Fruit fly (Drosophila melanogaster) whole organism, embryonic: ENCODE results near the gene gish.

Experiments
- Atf6 ChIP-seq: fragments of 200-800 bp; sonication (Bioruptor generic); IDR thresholded peaks from 2 replicates; pipeline ENCODE4 v1.3.6; 2022; ENCODE audit warnings: missing biosample characterization, missing genetic modification characterization
- B-H1 ChIP-seq: fragments of 200-800 bp; sonication (Bioruptor generic); IDR thresholded peaks from 3 replicates; pipeline ENCODE4 v1.3.6; 2022; ENCODE audit warnings: missing biosample characterization, missing genetic modification characterization
- Bteb2 ChIP-seq: fragments of 200-800 bp; sonication (Bioruptor generic); optimal IDR thresholded peaks from 2 replicates; lab custom pipeline; 2016; ENCODE audit warnings: missing biosample characterization, missing genetic modification characterization
- CG14860 ChIP-seq: fragments of 200-800 bp; sonication (Bioruptor generic); IDR thresholded peaks from 3 replicates; pipeline ENCODE4 v1.3.6; 2022; ENCODE audit warnings: missing biosample characterization, missing genetic modification characterization; ENCODE audit not compliant: partially characterized antibody
- CG15601 ChIP-seq: fragments of 200-800 bp; sonication (Bioruptor generic); optimal IDR thresholded peaks from 3 replicates; lab custom pipeline; 2019; ENCODE audit warnings: missing biosample characterization, mild to moderate bottlenecking, missing genetic modification characterization, moderate library complexity
- CG18599 ChIP-seq: fragments of 200-800 bp; sonication (Bioruptor generic); optimal IDR thresholded peaks from 3 replicates; lab custom pipeline; 2017; ENCODE audit warnings: missing biosample characterization, missing genetic modification characterization, mild to moderate bottlenecking, moderate library complexity, missing genetic modification reagents
- CG2712 ChIP-seq: fragments of 200-800 bp; optimal IDR thresholded peaks from 3 replicates; lab custom pipeline; 2019; ENCODE audit warnings: missing biosample characterization, mild to moderate bottlenecking, missing genetic modification characterization, moderate library complexity
- CG30020 ChIP-seq: fragments of 200-800 bp; optimal IDR thresholded peaks from 2 replicates; lab custom pipeline; 2019; ENCODE audit warnings: missing biosample characterization, mild to moderate bottlenecking, missing genetic modification characterization, moderate library complexity
- CG30431 ChIP-seq: fragments of 200-800 bp; sonication (Bioruptor generic); optimal IDR thresholded peaks from 2 replicates; lab custom pipeline; 2017; ENCODE audit warnings: missing biosample characterization, missing genetic modification characterization
- CG32532 ChIP-seq: fragments of 200-800 bp; sonication (Bioruptor generic); IDR thresholded peaks from 2 replicates; pipeline ENCODE4 v1.3.6; 2022; ENCODE audit warnings: missing biosample characterization, missing genetic modification characterization
- CG33213 ChIP-seq: fragments of 200-800 bp; sonication (Bioruptor generic); optimal IDR thresholded peaks from 3 replicates; lab custom pipeline; 2016; ENCODE audit warnings: missing biosample characterization, missing genetic modification characterization
- CG34376 ChIP-seq: fragments of 200-800 bp; sonication (Bioruptor generic); optimal IDR thresholded peaks from 2 replicates; lab custom pipeline; 2018; ENCODE audit warnings: missing biosample characterization, mild to moderate bottlenecking, missing genetic modification characterization
- CG4328 ChIP-seq: fragments of 200-800 bp; sonication (Bioruptor generic); optimal IDR thresholded peaks from 3 replicates; lab custom pipeline; 2017; ENCODE audit warnings: missing biosample characterization, missing genetic modification reagents, missing genetic modification characterization
- CG8290 ChIP-seq, 3 experiments: fragments of 200-800 bp; sonication (Bioruptor generic); optimal IDR thresholded peaks; 2 replicates each; lab custom pipeline; 2016 to 2019; ENCODE audit warnings: missing biosample characterization in 3 of 3, missing genetic modification characterization in 3 of 3, mild to moderate bottlenecking in 2 of 3, moderate library complexity in 1 of 3
- CG9797 ChIP-seq: fragments of 200-800 bp; sonication (Bioruptor generic); optimal IDR thresholded peaks from 3 replicates; lab custom pipeline; 2018; ENCODE audit warnings: missing biosample characterization, mild to moderate bottlenecking, missing genetic modification characterization
- CrebB ChIP-seq: fragments of 200-800 bp; sonication (Bioruptor generic); optimal IDR thresholded peaks from 3 replicates; lab custom pipeline; 2018; ENCODE audit warnings: missing biosample characterization, mild to moderate bottlenecking, missing genetic modification characterization
- D19A ChIP-seq: fragments of 200-800 bp; optimal IDR thresholded peaks from 3 replicates; lab custom pipeline; 2019; ENCODE audit warnings: missing biosample characterization, mild to moderate bottlenecking, missing genetic modification characterization, moderate library complexity
- Dip3 ChIP-seq: fragments of 200-800 bp; sonication (Bioruptor generic); optimal IDR thresholded peaks from 3 replicates; lab custom pipeline; 2016; ENCODE audit warnings: missing biosample characterization, missing genetic modification characterization
- E2f2 ChIP-seq: fragments of 200-800 bp; sonication (Bioruptor generic); IDR thresholded peaks from 2 replicates; pipeline ENCODE4 v1.3.6; 2022; ENCODE audit warnings: missing biosample characterization, missing genetic modification characterization
- Ets97D ChIP-seq: fragments of 200-800 bp; sonication (Bioruptor generic); optimal IDR thresholded peaks from 3 replicates; lab custom pipeline; 2016; ENCODE audit warnings: missing biosample characterization, missing genetic modification characterization
- Hr39 ChIP-seq: fragments of >200 bp; optimal IDR thresholded peaks from 2 replicates; lab custom pipeline; 2017
- Lhr ChIP-seq: fragments of 200-800 bp; sonication (Bioruptor generic); optimal IDR thresholded peaks from 3 replicates; lab custom pipeline; 2017; ENCODE audit warnings: mild to moderate bottlenecking, missing biosample characterization, missing genetic modification reagents, missing genetic modification characterization
- Mad ChIP-seq: fragments of 200-800 bp; sonication (Bioruptor generic); optimal IDR thresholded peaks from 2 replicates; lab custom pipeline; 2016; ENCODE audit warnings: missing biosample characterization, missing genetic modification characterization
- Med ChIP-seq: fragments of 200-800 bp; sonication (Bioruptor generic); peaks from one replicate; lab custom pipeline; 2016; ENCODE audit warnings: missing biosample characterization, missing genetic modification characterization, mild to moderate bottlenecking, inconsistent platforms, moderate library complexity
- Meics ChIP-seq: fragments of 200-800 bp; sonication (Bioruptor generic); optimal IDR thresholded peaks from 2 replicates; lab custom pipeline; 2017; ENCODE audit warnings: missing biosample characterization, mild to moderate bottlenecking, missing genetic modification characterization
- Nf-YA ChIP-seq: fragments of 200-800 bp; sonication (Bioruptor generic); IDR thresholded peaks from 2 replicates; pipeline ENCODE4 v1.3.6; 2022; ENCODE audit warnings: missing biosample characterization, missing genetic modification characterization
- Nf-YC ChIP-seq: fragments of 200-800 bp; optimal IDR thresholded peaks from 3 replicates; lab custom pipeline; 2019; ENCODE audit warnings: missing biosample characterization, mild to moderate bottlenecking, missing genetic modification characterization, moderate library complexity
- Pdp1 ChIP-seq, 2 experiments: fragments of 200-800 bp; sonication (Bioruptor generic); optimal IDR thresholded peaks; 3 replicates each; lab custom pipeline; 2016; ENCODE audit warnings: missing biosample characterization in 2 of 2, missing genetic modification characterization in 2 of 2, mild to moderate bottlenecking in 1 of 2, moderate library complexity in 1 of 2
- Sin3A ChIP-seq: fragments of >200 bp; optimal IDR thresholded peaks from 2 replicates; lab custom pipeline; 2018
- Vsx1 ChIP-seq: fragments of 200-800 bp; sonication (Bioruptor generic); optimal IDR thresholded peaks from 2 replicates; lab custom pipeline; 2017; ENCODE audit warnings: missing biosample characterization, mild to moderate bottlenecking, missing genetic modification characterization, missing genetic modification reagents
- ato ChIP-seq: fragments of 200-800 bp; sonication (Bioruptor generic); IDR thresholded peaks from 2 replicates; pipeline ENCODE4 v1.3.6; 2022; ENCODE audit warnings: missing biosample characterization, missing genetic modification characterization; ENCODE audit not compliant: partially characterized antibody
- chm ChIP-seq: fragments of 200-800 bp; sonication (Bioruptor generic); IDR thresholded peaks from 2 replicates; pipeline ENCODE4 v1.3.6; 2022; ENCODE audit warnings: missing biosample characterization, missing genetic modification characterization
- ci ChIP-seq: fragments of 200-800 bp; sonication (Bioruptor generic); IDR thresholded peaks from 3 replicates; pipeline ENCODE4 v1.3.6; 2022; ENCODE audit warnings: missing biosample characterization, missing genetic modification characterization
- corto ChIP-seq: fragments of 200-800 bp; sonication (Bioruptor generic); optimal IDR thresholded peaks from 2 replicates; lab custom pipeline; 2016; ENCODE audit warnings: missing biosample characterization, mild to moderate bottlenecking, missing genetic modification characterization, moderate library complexity
- crp ChIP-seq, 2 experiments: fragments of 200-800 bp; sonication (Bioruptor generic); optimal IDR thresholded peaks; 2 replicates in 1 of 2; 3 replicates in 1 of 2; lab custom pipeline; 2017; ENCODE audit warnings: missing biosample characterization in 2 of 2, missing genetic modification characterization in 2 of 2, mild to moderate bottlenecking in 1 of 2, moderate library complexity in 1 of 2
- fd102C ChIP-seq: fragments of 200-800 bp; sonication (Bioruptor generic); optimal IDR thresholded peaks from 2 replicates; lab custom pipeline; 2018; ENCODE audit warnings: missing biosample characterization, mild to moderate bottlenecking, missing genetic modification characterization, moderate library complexity
- gcm ChIP-seq: fragments of 200-800 bp; sonication (Bioruptor generic); optimal IDR thresholded peaks from 2 replicates; lab custom pipeline; 2019; ENCODE audit warnings: missing biosample characterization, mild to moderate bottlenecking, missing genetic modification characterization, moderate library complexity
- gfzf ChIP-seq: fragments of 200-800 bp; sonication (Bioruptor generic); optimal IDR thresholded peaks from 2 replicates; lab custom pipeline; 2016; ENCODE audit warnings: missing biosample characterization, mild to moderate bottlenecking, missing genetic modification characterization, moderate library complexity
- lilli ChIP-seq: fragments of 200-800 bp; sonication (Bioruptor generic); optimal IDR thresholded peaks from 3 replicates; lab custom pipeline; 2016; ENCODE audit warnings: missing biosample characterization, missing genetic modification characterization
- lov ChIP-seq, 2 experiments: fragments of 200-800 bp in 1 of 2; fragments of >200 bp in 1 of 2; sonication (Bioruptor generic) in 1 of 2; IDR thresholded peaks in 1 of 2; optimal IDR thresholded peaks in 1 of 2; 2 replicates in 1 of 2; 3 replicates in 1 of 2; pipeline versions ENCODE4 v1.3.6 to Lab custom; 2017 to 2022; ENCODE audit warnings: missing biosample characterization in 1 of 2, missing genetic modification characterization in 1 of 2
- luna ChIP-seq: fragments of 200-800 bp; sonication (Bioruptor generic); optimal IDR thresholded peaks from 2 replicates; lab custom pipeline; 2016; ENCODE audit warnings: missing biosample characterization, missing genetic modification characterization
- maf-S ChIP-seq: fragments of 200-800 bp; sonication (Bioruptor generic); optimal IDR thresholded peaks from 2 replicates; lab custom pipeline; 2016; ENCODE audit warnings: missing biosample characterization, missing genetic modification characterization
- p53 ChIP-seq: fragments of 200-800 bp; sonication (Bioruptor generic); optimal IDR thresholded peaks from 2 replicates; lab custom pipeline; 2016; ENCODE audit warnings: missing biosample characterization, missing genetic modification characterization
- phol ChIP-seq: fragments of 200-800 bp; sonication (Bioruptor generic); optimal IDR thresholded peaks from 3 replicates; lab custom pipeline; 2018; ENCODE audit warnings: missing biosample characterization, mild to moderate bottlenecking, missing genetic modification characterization, moderate library complexity
- ro ChIP-seq: fragments of 200-800 bp; sonication (Bioruptor generic); IDR thresholded peaks from 2 replicates; pipeline ENCODE4 v1.3.6; 2022; ENCODE audit warnings: missing biosample characterization, missing genetic modification characterization
- run ChIP-seq: fragments of 200-800 bp; sonication (Bioruptor generic); optimal IDR thresholded peaks from 3 replicates; lab custom pipeline; 2018; ENCODE audit warnings: missing biosample characterization, mild to moderate bottlenecking, missing genetic modification characterization
- sens ChIP-seq: fragments of 200-800 bp; sonication (Bioruptor generic); peaks from one replicate; lab custom pipeline; 2016; ENCODE audit warnings: missing biosample characterization, missing genetic modification characterization
- tap ChIP-seq: fragments of 200-800 bp; optimal IDR thresholded peaks from 3 replicates; lab custom pipeline; 2019; ENCODE audit warnings: missing biosample characterization, mild to moderate bottlenecking, missing genetic modification characterization, moderate library complexity
- twi ChIP-seq: fragments of 200-800 bp; optimal IDR thresholded peaks from 2 replicates; lab custom pipeline; 2019; ENCODE audit warnings: missing biosample characterization, mild to moderate bottlenecking, missing genetic modification characterization, moderate library complexity
- unc-4 ChIP-seq: fragments of 200-800 bp; sonication (Bioruptor generic); IDR thresholded peaks from 2 replicates; pipeline ENCODE4 v1.3.6; 2022; ENCODE audit warnings: missing biosample characterization, missing genetic modification characterization; ENCODE audit not compliant: partially characterized antibody
- wor ChIP-seq: fragments of 200-800 bp; sonication (Bioruptor generic); IDR thresholded peaks from 2 replicates; pipeline ENCODE4 v1.3.6; 2022; ENCODE audit warnings: missing biosample characterization, missing genetic modification characterization
- yki ChIP-seq: fragments of >200 bp; optimal IDR thresholded peaks from 3 replicates; lab custom pipeline; 2018

The gish gene

dm6 chr3R:16338342-16338741, 66.1 kb downstream of the gish start (continued):
- TF ChIP-seq ci (GFP tag; lab: Robert Waterston, UW) (0 out of 3 replicates have a peak, but pooled peaks have one; percentile 22), CG9797 (peak; percentile 99), Pdp1 (GFP tag; optimal IDR thresholded peaks at IDR 0.05; lab: Kevin White, UChicago) (peak in 1 of 2 experiments; percentile 61), CG2712 (tag; lab: Kevin White, UChicago) (peak; percentile 51), CG34376 (peak; percentile 45), CG33213 (GFP tag; lab: Kevin White, UChicago) (peak; percentile 29), ato (peak; percentile 16; the same call in 1 of the 2 replicates), Meics (GFP tag; lab: Kevin White, UChicago) (no peak), CG15601 (peak; percentile 26), crp (GFP tag; optimal IDR thresholded peaks at IDR 0.05; lab: Kevin White, UChicago) (peak in 1 of 2 experiments; percentile 81), Sin3A (lab: Kevin White, UChicago) (peak; percentile 39), Mad (GFP tag; lab: Kevin White, UChicago) (no peak), Lhr (peak; percentile 78), Ets97D (GFP tag; lab: Kevin White, UChicago) (peak; percentile 39), Nf-YA (peak; percentile 38; the same call in 1 of the 2 replicates), E2f2 (GFP tag; lab: Robert Waterston, UW) (peak; percentile 98), phol (tag; lab: Kevin White, UChicago) (peak; percentile 16), CG14860 (GFP tag; lab: Robert Waterston, UW) (peak; percentile 38), Hr39 (lab: Kevin White, UChicago) (no peak), tap (tag; lab: Kevin White, UChicago) (peak; percentile 9), p53 (GFP tag; lab: Kevin White, UChicago) (peak; percentile 12), unc-4 (GFP tag; lab: Robert Waterston, UW) (peak; percentile 41), Nf-YC (tag; lab: Kevin White, UChicago) (peak; percentile 35), corto (GFP tag; lab: Kevin White, UChicago) (no peak), CG4328 (no peak), sens (GFP tag; lab: Kevin White, UChicago) (peak; percentile 63), chm (GFP tag; lab: Robert Waterston, UW) (0 out of 2 replicates have a peak, but pooled peaks have one; percentile 34), gcm (no peak), D19A (tag; lab: Kevin White, UChicago) (peak; percentile 45), Bteb2 (no peak), CrebB (tag; lab: Kevin White, UChicago) (peak; percentile 57), ro (GFP tag; lab: Robert Waterston, UW) (no peak), maf-S (GFP tag; lab: Kevin White, UChicago) (peak; percentile 9), twi (tag; lab: Kevin White, UChicago) (peak; percentile 6), Med (GFP tag; lab: Kevin White, UChicago) (peak; percentile 81), gfzf (GFP tag; lab: Kevin White, UChicago) (peak; percentile 99)

DNA sequence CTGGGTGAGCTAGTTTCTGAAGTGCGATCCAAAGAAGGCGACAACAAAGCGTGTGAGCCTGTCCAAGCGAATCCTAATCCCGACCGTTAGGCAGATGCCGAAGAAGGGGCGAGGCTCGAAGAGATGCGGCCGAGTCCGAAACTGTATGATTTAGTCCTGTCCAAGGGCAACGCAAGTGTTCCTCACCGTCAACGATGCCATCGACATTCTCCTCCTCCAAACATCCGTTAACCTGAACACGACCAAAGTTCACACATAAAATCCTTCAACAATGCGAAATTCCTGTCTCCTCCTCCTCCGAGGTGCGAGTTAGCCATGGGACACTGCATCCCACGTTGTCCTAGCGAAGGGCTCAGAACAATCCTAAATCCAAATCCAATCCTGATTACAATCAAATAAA, 67.2 kb downstream of the gish start, which contains the start of gene Sulf1:
Sulf1 (minus strand) TSS at position 101 of the 400 bp plus-strand sequence.
- TF ChIP-seq lov (optimal IDR thresholded peaks at IDR 0.05; lab: Kevin White, UChicago) (no peak), lov (GFP tag; IDR thresholded peaks at IDR 0.05; lab: Robert Waterston, UW) (no peak), B-H1 (no peak), CG32532 (GFP tag; lab: Robert Waterston, UW) (no peak), yki (lab: Kevin White, UChicago) (no peak), CG30431 (GFP tag; lab: Kevin White, UChicago) (no peak), CG30020 (tag; lab: Kevin White, UChicago) (no peak), lilli (GFP tag; lab: Kevin White, UChicago) (no peak), CG18599 (GFP tag; lab: Kevin White, UChicago) (no peak), fd102C (GFP tag; lab: Kevin White, UChicago) (no peak), wor (GFP tag; lab: Robert Waterston, UW) (no peak), Vsx1 (GFP tag; lab: Kevin White, UChicago) (no peak), Atf6 (GFP tag; lab: Robert Waterston, UW) (0 out of 2 replicates have a peak, but pooled peaks have one; percentile 29), luna (no peak), Dip3 (GFP tag; lab: Kevin White, UChicago) (no peak), CG8290 (GFP tag; optimal IDR thresholded peaks at IDR 0.05; lab: Kevin White, UChicago) (no peak), CG8290 (tag; optimal IDR thresholded peaks at IDR 0.05; lab: Kevin White, UChicago) (no peak), run (tag; lab: Kevin White, UChicago) (no peak)
